Fruit fly (Drosophila melanogaster) whole organism, embryonic: ENCODE results near the gene CG12299.

Source experiments
- CG10543 ChIP-seq: fragments of 200-800 bp; sonication (Bioruptor generic); optimal IDR thresholded peaks from 3 replicates; lab custom pipeline; 2017; ENCODE audit warnings: missing biosample characterization, mild to moderate bottlenecking, missing genetic modification characterization, moderate library complexity
- CG10654 ChIP-seq: fragments of 200-800 bp; sonication (Bioruptor generic); optimal IDR thresholded peaks from 2 replicates; lab custom pipeline; 2016; ENCODE audit warnings: missing biosample characterization, missing genetic modification characterization
- CG11504 ChIP-seq: fragments of 200-800 bp; sonication (Bioruptor generic); optimal IDR thresholded peaks from 3 replicates; lab custom pipeline; 2019; ENCODE audit warnings: missing biosample characterization, mild to moderate bottlenecking, missing genetic modification characterization, moderate library complexity
- CG13624 ChIP-seq: fragments of 200-800 bp; sonication (Bioruptor generic); optimal IDR thresholded peaks from 2 replicates; lab custom pipeline; 2016; ENCODE audit warnings: missing biosample characterization, missing genetic modification characterization
- CG15479 ChIP-seq: fragments of 200-800 bp; sonication (Bioruptor generic); optimal IDR thresholded peaks from 3 replicates; lab custom pipeline; 2019; ENCODE audit warnings: missing biosample characterization, mild to moderate bottlenecking, missing genetic modification characterization, moderate library complexity
- CG16815 ChIP-seq: fragments of 200-800 bp; sonication (Bioruptor generic); optimal IDR thresholded peaks from 3 replicates; lab custom pipeline; 2017; ENCODE audit warnings: missing biosample characterization, mild to moderate bottlenecking, missing genetic modification characterization
- CG30431 ChIP-seq: fragments of 200-800 bp; sonication (Bioruptor generic); optimal IDR thresholded peaks from 2 replicates; lab custom pipeline; 2017; ENCODE audit warnings: missing biosample characterization, missing genetic modification characterization
- CG32532 ChIP-seq: fragments of 200-800 bp; sonication (Bioruptor generic); IDR thresholded peaks from 2 replicates; pipeline ENCODE4 v1.3.6; 2022; ENCODE audit warnings: missing biosample characterization, missing genetic modification characterization
- CG33213 ChIP-seq: fragments of 200-800 bp; sonication (Bioruptor generic); optimal IDR thresholded peaks from 3 replicates; lab custom pipeline; 2016; ENCODE audit warnings: missing biosample characterization, missing genetic modification characterization
- CG34422 ChIP-seq: fragments of 200-800 bp; sonication (Bioruptor generic); IDR thresholded peaks from 3 replicates; pipeline ENCODE4 v1.3.6; 2022; ENCODE audit warnings: missing biosample characterization, missing genetic modification characterization
- CG3995 ChIP-seq: fragments of 200-800 bp; sonication (Bioruptor generic); optimal IDR thresholded peaks from 3 replicates; lab custom pipeline; 2016; ENCODE audit warnings: missing biosample characterization, missing genetic modification characterization
- CG7745 ChIP-seq: fragments of 200-800 bp; sonication (Bioruptor generic); optimal IDR thresholded peaks from 2 replicates; lab custom pipeline; 2018; ENCODE audit warnings: missing biosample characterization, mild to moderate bottlenecking, missing genetic modification characterization, moderate library complexity
- CG8924 ChIP-seq: fragments of 200-800 bp; optimal IDR thresholded peaks from 3 replicates; lab custom pipeline; 2019; ENCODE audit warnings: missing biosample characterization, mild to moderate bottlenecking, missing genetic modification characterization, moderate library complexity
- CkIIα-i1 ChIP-seq: fragments of 200-800 bp; sonication (Bioruptor generic); IDR thresholded peaks from 2 replicates; pipeline ENCODE4 v1.3.6; 2022; ENCODE audit warnings: missing biosample characterization, missing genetic modification characterization
- Dll ChIP-seq: fragments of 200-800 bp; sonication (Bioruptor generic); IDR thresholded peaks from 4 replicates; pipeline ENCODE4 v1.3.6; 2022; ENCODE audit warnings: missing biosample characterization, missing genetic modification characterization; ENCODE audit not compliant: partially characterized antibody
- Fer1 ChIP-seq: fragments of 200-800 bp; sonication (Bioruptor generic); optimal IDR thresholded peaks from 2 replicates; lab custom pipeline; 2017; ENCODE audit warnings: missing biosample characterization, mild to moderate bottlenecking, missing genetic modification characterization
- H15 ChIP-seq: fragments of 200-800 bp; sonication (Bioruptor generic); IDR thresholded peaks from 3 replicates; pipeline ENCODE4 v1.3.6; 2022; ENCODE audit warnings: missing biosample characterization, missing genetic modification characterization
- HLH3B ChIP-seq: fragments of 200-800 bp; sonication (Bioruptor generic); IDR thresholded peaks from 2 replicates; pipeline ENCODE4 v1.3.6; 2022; ENCODE audit warnings: missing biosample characterization, missing genetic modification characterization
- HLH4C ChIP-seq: fragments of 200-800 bp; sonication (Bioruptor generic); IDR thresholded peaks from 3 replicates; pipeline ENCODE4 v1.3.6; 2022; ENCODE audit warnings: missing biosample characterization, missing genetic modification characterization; ENCODE audit not compliant: partially characterized antibody
- Lim3 ChIP-seq: fragments of 200-800 bp; sonication (Bioruptor generic); IDR thresholded peaks from 2 replicates; pipeline ENCODE4 v1.3.6; 2022; ENCODE audit warnings: missing biosample characterization, missing genetic modification characterization
- TFAM ChIP-seq: fragments of 200-800 bp; sonication (Bioruptor generic); optimal IDR thresholded peaks from 2 replicates; lab custom pipeline; 2017; ENCODE audit warnings: missing biosample characterization, missing genetic modification characterization, inconsistent platforms
- chif ChIP-seq, 2 experiments: fragments of 200-800 bp; sonication (Bioruptor generic); optimal IDR thresholded peaks; 3 replicates each; lab custom pipeline; 2016; ENCODE audit warnings: missing biosample characterization in 2 of 2, missing genetic modification characterization in 2 of 2
- chn ChIP-seq: fragments of 200-800 bp; sonication (Bioruptor generic); optimal IDR thresholded peaks from 2 replicates; lab custom pipeline; 2016; ENCODE audit warnings: missing biosample characterization, missing genetic modification characterization
- cwo ChIP-seq: fragments of 200-800 bp; sonication (Bioruptor generic); optimal IDR thresholded peaks from 3 replicates; lab custom pipeline; 2017; ENCODE audit warnings: missing biosample characterization, missing genetic modification characterization, mild to moderate bottlenecking, moderate library complexity, missing genetic modification reagents
- en ChIP-seq: fragments of 200-800 bp; sonication (Bioruptor generic); optimal IDR thresholded peaks from 2 replicates; lab custom pipeline; 2016; ENCODE audit warnings: missing biosample characterization, missing genetic modification characterization
- ewg ChIP-seq: fragments of 200-800 bp; sonication (Bioruptor generic); optimal IDR thresholded peaks from 3 replicates; lab custom pipeline; 2017; ENCODE audit warnings: mild to moderate bottlenecking, missing biosample characterization, missing genetic modification reagents, missing genetic modification characterization
- exex ChIP-seq: fragments of 200-800 bp; sonication (Bioruptor generic); optimal IDR thresholded peaks from 4 replicates; lab custom pipeline; 2018; ENCODE audit warnings: missing biosample characterization, mild to moderate bottlenecking, missing genetic modification characterization, moderate library complexity
- gem ChIP-seq: fragments of 200-800 bp; sonication (Bioruptor generic); optimal IDR thresholded peaks from 2 replicates; lab custom pipeline; 2019; ENCODE audit warnings: missing biosample characterization, mild to moderate bottlenecking, missing genetic modification characterization, moderate library complexity
- grau ChIP-seq: fragments of 200-800 bp; optimal IDR thresholded peaks from 3 replicates; lab custom pipeline; 2019; ENCODE audit warnings: missing biosample characterization, mild to moderate bottlenecking, missing genetic modification characterization, moderate library complexity
- grn ChIP-seq: fragments of 200-800 bp; sonication (Bioruptor generic); optimal IDR thresholded peaks from 3 replicates; lab custom pipeline; 2017; ENCODE audit warnings: missing biosample characterization, missing genetic modification characterization
- hkb ChIP-seq, 2 experiments: fragments of 200-800 bp in 1 of 2; fragments of >200 bp in 1 of 2; sonication (Bioruptor generic) in 1 of 2; IDR thresholded peaks in 1 of 2; optimal IDR thresholded peaks in 1 of 2; 2 replicates each; pipeline versions ENCODE4 v1.3.6 to Lab custom; 2017 to 2022; ENCODE audit warnings: missing biosample characterization in 1 of 2, missing genetic modification characterization in 1 of 2
- insv ChIP-seq, 2 experiments: fragments of 200-800 bp; sonication (Bioruptor generic); optimal IDR thresholded peaks; 3 replicates each; lab custom pipeline; 2016 to 2018; ENCODE audit warnings: missing biosample characterization in 2 of 2, missing genetic modification characterization in 2 of 2
- jigr1 ChIP-seq: fragments of 200-800 bp; sonication (Bioruptor generic); IDR thresholded peaks from 3 replicates; pipeline ENCODE4 v1.3.6; 2022; ENCODE audit warnings: missing biosample characterization, missing genetic modification characterization
- kni ChIP-seq: fragments of 200-800 bp; sonication (Bioruptor generic); optimal IDR thresholded peaks from 3 replicates; lab custom pipeline; 2017; ENCODE audit warnings: mild to moderate bottlenecking, missing biosample characterization, missing genetic modification reagents, missing genetic modification characterization
- lab ChIP-seq: fragments of 200-800 bp; sonication (Bioruptor generic); optimal IDR thresholded peaks from 3 replicates; lab custom pipeline; 2017; ENCODE audit warnings: missing biosample characterization, missing genetic modification characterization, mild to moderate bottlenecking, moderate library complexity, missing genetic modification reagents
- nerfin-1 ChIP-seq: fragments of 200-800 bp; sonication (Bioruptor generic); optimal IDR thresholded peaks from 3 replicates; lab custom pipeline; 2019; ENCODE audit warnings: missing biosample characterization, mild to moderate bottlenecking, missing genetic modification characterization, moderate library complexity
- nom ChIP-seq: fragments of 200-800 bp; sonication (Bioruptor generic); optimal IDR thresholded peaks from 2 replicates; lab custom pipeline; 2017; ENCODE audit warnings: missing biosample characterization, missing genetic modification characterization, mild to moderate bottlenecking, moderate library complexity, missing genetic modification reagents
- oc ChIP-seq: fragments of 200-800 bp; sonication (Bioruptor generic); optimal IDR thresholded peaks from 2 replicates; lab custom pipeline; 2018; ENCODE audit warnings: missing biosample characterization, mild to moderate bottlenecking, missing genetic modification characterization, moderate library complexity
- pfk ChIP-seq: fragments of 200-800 bp; sonication (Bioruptor generic); optimal IDR thresholded peaks from 2 replicates; lab custom pipeline; 2018; ENCODE audit warnings: missing biosample characterization, mild to moderate bottlenecking, missing genetic modification characterization, moderate library complexity
- pnt ChIP-seq: fragments of 200-800 bp; sonication (Bioruptor generic); optimal IDR thresholded peaks from 3 replicates; lab custom pipeline; 2016; ENCODE audit warnings: missing biosample characterization, missing genetic modification characterization
- ranshi ChIP-seq: fragments of 200-800 bp; sonication (Bioruptor generic); IDR thresholded peaks from 2 replicates; pipeline ENCODE4 v1.3.6; 2022; ENCODE audit warnings: missing biosample characterization, missing genetic modification characterization
- row ChIP-seq: fragments of 200-800 bp; sonication (Bioruptor generic); IDR thresholded peaks from 3 replicates; pipeline ENCODE4 v1.3.6; 2022; ENCODE audit warnings: missing biosample characterization, missing genetic modification characterization
- sc ChIP-seq, 3 experiments: fragments of >200 bp in 2 of 3; fragments of 200-800 bp in 1 of 3; sonication (Bioruptor generic) in 1 of 3; optimal IDR thresholded peaks; 2 replicates in 2 of 3; 3 replicates in 1 of 3; lab custom pipeline; 2017; ENCODE audit warnings: mild to moderate bottlenecking in 1 of 3, missing biosample characterization in 1 of 3, missing genetic modification characterization in 1 of 3, missing genetic modification reagents in 1 of 3
- sens ChIP-seq: fragments of 200-800 bp; sonication (Bioruptor generic); peaks from one replicate; lab custom pipeline; 2016; ENCODE audit warnings: missing biosample characterization, missing genetic modification characterization
- sisA ChIP-seq: fragments of 200-800 bp; sonication (Bioruptor generic); IDR thresholded peaks from 2 replicates; pipeline ENCODE4 v1.3.6; 2022; ENCODE audit warnings: missing biosample characterization, missing genetic modification characterization
- slbo ChIP-seq: fragments of 200-800 bp; sonication (Bioruptor generic); IDR thresholded peaks from 2 replicates; pipeline ENCODE4 v1.3.6; 2022; ENCODE audit warnings: missing biosample characterization, missing genetic modification characterization
- ssp ChIP-seq: fragments of 200-800 bp; sonication (Bioruptor generic); IDR thresholded peaks from 2 replicates; pipeline ENCODE4 v1.3.6; 2022; ENCODE audit warnings: missing biosample characterization, missing genetic modification characterization
- tgo ChIP-seq: fragments of 200-800 bp; sonication (Bioruptor generic); IDR thresholded peaks from 3 replicates; pipeline ENCODE4 v1.3.6; 2022; ENCODE audit warnings: missing biosample characterization, missing genetic modification characterization
- ttk ChIP-seq: fragments of 200-800 bp; sonication (Bioruptor generic); IDR thresholded peaks from 2 replicates; pipeline ENCODE4 v2.1.2; 2022; ENCODE audit warnings: missing biosample characterization, missing genetic modification characterization
- vvl ChIP-seq: fragments of 200-800 bp; sonication (Bioruptor generic); IDR thresholded peaks from 2 replicates; pipeline ENCODE4 v1.3.6; 2022; ENCODE audit warnings: missing biosample characterization, missing genetic modification characterization

Gene CG12299

DNA sequence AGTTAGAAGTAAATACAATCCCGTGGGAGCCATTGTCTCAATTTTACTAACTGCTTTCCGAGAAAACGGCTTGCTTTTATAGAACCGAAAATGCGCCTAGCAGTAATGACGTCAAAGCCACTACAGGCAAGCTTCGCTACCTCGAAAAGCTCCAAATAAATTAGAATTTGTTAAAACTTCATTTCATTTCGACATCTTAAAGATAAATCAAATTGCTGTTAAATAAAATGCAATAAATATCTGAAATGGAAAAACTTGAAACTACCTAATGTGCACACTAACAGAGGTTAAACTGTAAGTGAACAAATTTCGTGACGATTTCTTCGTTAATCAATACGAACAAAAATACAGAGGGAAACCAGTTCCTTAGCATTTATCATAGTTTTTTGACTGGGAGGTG lies 39.2 kb upstream of the CG12299 start, which contains the start of gene CG7300 (continued):
- TF ChIP-seq CG16815 (GFP tag; lab: Kevin White, UChicago) (peak; percentile 15), sc (optimal IDR thresholded peaks at IDR 0.05; lab: Kevin White, UChicago) (no peak), sc (GFP tag; optimal IDR thresholded peaks at IDR 0.05; lab: Kevin White, UChicago) (no peak), gem (tag; lab: Kevin White, UChicago) (peak; percentile 77), kni (GFP tag; lab: Kevin White, UChicago) (no peak), sisA (GFP tag; lab: Robert Waterston, UW) (peak; percentile 27; the same call in 1 of the 2 replicates), CG33213 (peak; percentile 35), ewg (GFP tag; lab: Kevin White, UChicago) (no peak), CG11504 (no peak), ssp (GFP tag; lab: Robert Waterston, UW) (peak; percentile 34; the same call in 1 of the 2 replicates), HLH3B (GFP tag; lab: Robert Waterston, UW) (no peak), HLH4C (GFP tag; lab: Robert Waterston, UW) (no peak), oc (tag; lab: Kevin White, UChicago) (peak; percentile 39), tgo (GFP tag; lab: Robert Waterston, UW) (peak; percentile 65), CG15479 (no peak), jigr1 (GFP tag; lab: Robert Waterston, UW) (no peak), insv (GFP tag; optimal IDR thresholded peaks at IDR 0.05; lab: Kevin White, UChicago) (no peak), CkIIα-i1 (GFP tag; lab: Robert Waterston, UW) (no peak), lab (peak; percentile 76), CG34422 (GFP tag; lab: Robert Waterston, UW) (no peak), TFAM (GFP tag; lab: Kevin White, UChicago) (no peak), CG10543 (no peak), exex (no peak), CG32532 (GFP tag; lab: Robert Waterston, UW) (peak; percentile 84), chn (GFP tag; lab: Kevin White, UChicago) (peak; percentile 17)

DNA sequence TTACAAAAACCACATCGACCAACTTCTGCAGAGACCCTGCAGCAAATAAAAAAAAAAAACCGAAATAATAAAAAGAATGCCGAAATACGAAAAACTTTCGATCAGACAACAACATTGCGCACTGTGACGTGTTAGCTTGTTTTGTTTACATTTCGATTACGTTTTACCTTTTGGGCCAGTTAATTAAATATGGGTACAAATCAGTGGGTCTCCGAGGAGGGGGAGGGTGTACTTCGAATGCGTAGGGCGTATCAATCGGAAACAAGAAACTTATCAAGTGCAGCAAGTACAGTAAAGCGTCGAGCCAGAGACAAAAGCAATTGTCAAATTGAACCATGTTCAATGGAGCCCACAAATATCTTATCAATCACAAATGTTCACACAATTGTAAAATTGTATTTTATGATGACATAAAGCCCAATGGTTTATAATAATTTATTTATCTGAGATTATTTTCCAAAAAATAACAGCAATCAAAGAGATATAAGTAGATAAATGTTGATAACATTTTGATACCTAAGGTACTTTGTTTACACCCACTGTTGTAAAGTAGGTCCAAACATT lies 35.6 kb upstream of the CG12299 start, which contains the start of gene Lip1:
Gene Lip1 (minus strand): TSS at position 46 of the 564 bp plus-strand sequence.
- TF ChIP-seq pfk (GFP tag; lab: Kevin White, UChicago) (no peak), Dll (GFP tag; lab: Robert Waterston, UW) (no peak), slbo (GFP tag; lab: Robert Waterston, UW) (no peak), nerfin-1 (no peak), hkb (optimal IDR thresholded peaks at IDR 0.05; lab: Kevin White, UChicago) (no peak), hkb (GFP tag; IDR thresholded peaks at IDR 0.05; lab: Robert Waterston, UW) (no peak), CG13624 (no peak), grau (peak; percentile 55), chif (GFP tag; optimal IDR thresholded peaks at IDR 0.05; lab: Kevin White, UChicago) (no peak), vvl (GFP tag; lab: Robert Waterston, UW) (0 out of 2 replicates have a peak, but pooled peaks have one; percentile 18), nom (GFP tag; lab: Kevin White, UChicago) (no peak), cwo (no peak), CG10654 (no peak), sens (GFP tag; lab: Kevin White, UChicago) (peak; percentile 53), pnt (GFP tag; lab: Kevin White, UChicago) (no peak), row (GFP tag; lab: Robert Waterston, UW) (no peak), Fer1 (GFP tag; lab: Kevin White, UChicago) (no peak), grn (GFP tag; lab: Kevin White, UChicago) (peak; percentile 6), exex (peak; percentile 45), CG30431 (GFP tag; lab: Kevin White, UChicago) (no peak), Lim3 (GFP tag; lab: Robert Waterston, UW) (peak; percentile 73; the same call in 1 of the 2 replicates), H15 (GFP tag; lab: Robert Waterston, UW) (no peak), en (GFP tag; lab: Kevin White, UChicago) (no peak), CG8924 (tag; lab: Kevin White, UChicago) (no peak), CG3995 (no peak), ranshi (GFP tag; lab: Robert Waterston, UW) (no peak), ttk (GFP tag; lab: Robert Waterston, UW) (no peak), CG7745 (tag; lab: Kevin White, UChicago) (no peak)
